Fruit fly (Drosophila melanogaster) whole organism, pupa: Measurements from ENCODE around the gene swm.

Experiments used
- CG13204 ChIP-seq: fragments of 200-800 bp; sonication (Bioruptor generic); optimal IDR thresholded peaks from 2 replicates; lab custom pipeline; 2018; ENCODE audit warnings: missing biosample characterization, mild to moderate bottlenecking, missing genetic modification characterization, moderate library complexity
- CG15710 ChIP-seq: fragments of 200-800 bp; sonication (Bioruptor generic); optimal IDR thresholded peaks from 2 replicates; lab custom pipeline; 2018; ENCODE audit warnings: missing biosample characterization, mild to moderate bottlenecking, missing genetic modification characterization, moderate library complexity
- CG17806 ChIP-seq: fragments of 200-800 bp; sonication (Bioruptor generic); optimal IDR thresholded peaks from 2 replicates; lab custom pipeline; 2018; ENCODE audit warnings: missing biosample characterization, mild to moderate bottlenecking, missing genetic modification characterization, moderate library complexity
- CG34367 ChIP-seq: fragments of 200-800 bp; sonication (Bioruptor generic); optimal IDR thresholded peaks from 2 replicates; lab custom pipeline; 2018; ENCODE audit warnings: missing biosample characterization, mild to moderate bottlenecking, missing genetic modification characterization
- CG9948 ChIP-seq: fragments of 200-800 bp; sonication (Bioruptor generic); optimal IDR thresholded peaks from 2 replicates; lab custom pipeline; 2018; ENCODE audit warnings: missing biosample characterization, mild to moderate bottlenecking, missing genetic modification characterization, moderate library complexity
- gl ChIP-seq: fragments of 200-800 bp; sonication (Bioruptor generic); optimal IDR thresholded peaks from 2 replicates; lab custom pipeline; 2018; ENCODE audit warnings: missing biosample characterization, mild to moderate bottlenecking, missing genetic modification characterization
- rn ChIP-seq: fragments of 200-800 bp; sonication (Bioruptor generic); IDR thresholded peaks from 2 replicates; pipeline ENCODE4 v1.3.6; 2022; ENCODE audit warnings: missing biosample characterization, missing genetic modification characterization

DNA sequence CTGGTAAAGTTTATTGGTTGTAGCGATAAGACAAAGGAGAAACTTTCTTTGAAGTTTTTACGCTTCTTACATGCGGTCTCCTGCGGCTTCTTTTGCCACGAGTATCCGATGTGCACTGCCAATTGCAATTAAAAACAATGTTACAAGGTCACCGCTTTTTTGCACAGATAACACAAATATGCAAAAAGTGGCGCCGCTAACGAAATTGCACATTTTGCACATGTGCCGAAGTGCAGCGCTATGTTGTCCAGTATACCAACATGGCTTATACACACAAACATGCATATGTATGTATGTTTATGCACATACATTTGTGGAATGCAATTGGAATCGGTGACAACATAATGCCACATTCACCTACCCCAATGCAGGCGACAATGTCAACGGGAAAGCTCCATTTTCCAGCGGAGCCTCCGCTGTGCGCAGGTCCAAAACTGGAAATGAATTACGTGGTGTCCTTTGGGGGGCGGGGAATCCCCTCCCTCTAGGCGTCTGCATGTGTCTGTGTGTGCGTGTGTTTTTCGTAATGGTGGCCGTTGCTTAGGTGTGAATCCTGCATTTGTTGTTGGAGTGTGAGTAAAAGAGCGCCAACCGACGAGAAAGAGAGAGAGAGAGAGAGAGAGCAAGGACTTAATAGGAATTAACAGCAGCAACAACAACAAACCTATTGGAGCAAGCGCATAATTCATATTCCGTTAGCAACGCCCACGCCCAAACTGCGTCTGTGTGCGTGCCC, 13.6 kb upstream of the swm start:
- no peak for TF ChIP-seq CG34367 (tag; lab: Kevin White, UChicago)
- no peak for TF ChIP-seq CG9948 (tag; lab: Kevin White, UChicago)
- TF ChIP-seq gl (tag; lab: Kevin White, UChicago) = no peak
- TF ChIP-seq rn = no peak
- TF ChIP-seq CG13204 (GFP tag; lab: Kevin White, UChicago) = no peak
- TF ChIP-seq CG15710 (tag; lab: Kevin White, UChicago) = no peak
- no peak for TF ChIP-seq CG17806 (tag; lab: Kevin White, UChicago)
